Worm (Caenorhabditis elegans): ENCODE results near the gene K12D12.4.

DNA sequence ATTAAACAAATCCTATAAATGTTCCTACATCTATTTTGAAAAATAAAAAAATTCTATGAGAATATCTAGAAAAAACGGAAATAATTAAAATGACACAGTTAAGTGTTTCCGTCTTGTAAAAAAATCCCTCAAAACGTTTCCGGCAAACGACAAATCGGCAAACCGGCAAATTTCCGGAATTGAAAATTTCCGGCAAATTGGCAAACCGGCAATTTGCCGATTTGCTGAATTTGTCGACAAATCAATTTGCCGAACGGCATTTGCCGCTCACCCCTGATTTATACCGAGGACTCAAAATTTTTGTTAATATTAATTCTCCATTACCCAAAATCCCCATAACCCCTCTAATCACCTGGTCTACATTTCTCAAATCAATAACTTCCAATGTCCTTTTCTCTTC, 12.4 kb downstream of the K12D12.4 start:
- TF ChIP-seq aly-2 (tag; optimal IDR thresholded peaks at IDR 0.05) (no peak), egl-27 (tag; optimal IDR thresholded peaks at IDR 0.05) (no peak)

Measured in whole organism, L1 larva.